Worm (Caenorhabditis elegans) whole organism, early embryonic: ENCODE results near the gene lgc-11.

ENCODE experiments used
- aly-1 ChIP-seq: sonication (generic microtip); optimal IDR thresholded peaks from 2 replicates; lab custom pipeline; 2016; ENCODE audit warnings: missing genetic modification characterization, missing compliant biosample characterization
- ama-1 ChIP-seq: fragments of 150-350 bp; optimal IDR thresholded peaks from 2 replicates; lab custom pipeline; 2014
- ets-7 ChIP-seq: sonication (generic microtip); optimal IDR thresholded peaks from 2 replicates; lab custom pipeline; 2016; ENCODE audit warnings: missing genotype, missing genetic modification characterization, missing compliant biosample characterization
- flt-1 ChIP-seq: fragments of 200-800 bp; sonication (Bioruptor generic); IDR thresholded peaks from 2 replicates; pipeline ENCODE4 v1.3.6; 2022; ENCODE audit warnings: missing genetic modification characterization, missing compliant biosample characterization
- pes-1 ChIP-seq: fragments of 200-800 bp; sonication (Bioruptor generic); IDR thresholded peaks from 2 replicates; pipeline ENCODE4 v1.3.6; 2022; ENCODE audit warnings: missing genetic modification reagents, missing genetic modification characterization, missing compliant biosample characterization
- sea-1 ChIP-seq: fragments of 200-800 bp; sonication (Bioruptor generic); conservative IDR thresholded peaks from 2 replicates; pipeline ENCODE4 v1.3.6; 2022; ENCODE audit warnings: missing genetic modification characterization, missing compliant biosample characterization
- tra-4 ChIP-seq: sonication (generic microtip); optimal IDR thresholded peaks from 2 replicates; lab custom pipeline; 2017; ENCODE audit warnings: missing genetic modification characterization, missing compliant biosample characterization

- no peak for TF ChIP-seq aly-1
- TF ChIP-seq flt-1 (GFP tag; lab: Robert Waterston, UW): no peak
- no peak for TF ChIP-seq ama-1 (lab: Kevin White, UChicago)
- TF ChIP-seq ets-7: no peak
- TF ChIP-seq pes-1 (GFP tag; lab: Robert Waterston, UW): no peak
- TF ChIP-seq tra-4: no peak
- TF ChIP-seq sea-1 (GFP tag; lab: Robert Waterston, UW): no peak
Measured at ce11 chrX:7519569-7519968, 13.1 kb upstream of the lgc-11 start, which contains the start of gene chts-1.
